Worm (Caenorhabditis elegans) whole organism, L3 larva: ENCODE data around the gene Y81G3A.2.

ENCODE experiments used
- R02D3.7 ChIP-seq: fragments of 150-350 bp; optimal IDR thresholded peaks from 2 replicates; lab custom pipeline; 2014; ENCODE audit warnings: missing biosample characterization, missing genetic modification characterization
- ZK546.5 ChIP-seq: sonication (generic microtip); optimal IDR thresholded peaks from 2 replicates; lab custom pipeline; 2017; ENCODE audit warnings: missing biosample characterization, missing genetic modification characterization
- aly-2 ChIP-seq: fragments of 150-350 bp; optimal IDR thresholded peaks from 2 replicates; lab custom pipeline; 2014; ENCODE audit warnings: missing biosample characterization, missing genetic modification characterization
- ceh-28 ChIP-seq: fragments of 150-350 bp; optimal IDR thresholded peaks from 2 replicates; lab custom pipeline; 2014; ENCODE audit warnings: missing biosample characterization, missing genetic modification reagents, missing genetic modification characterization
- ceh-9 ChIP-seq: sonication (generic microtip); optimal IDR thresholded peaks from 2 replicates; lab custom pipeline; 2018; ENCODE audit warnings: missing biosample characterization, missing genetic modification characterization
- elt-2 ChIP-seq: sonication (generic microtip); optimal IDR thresholded peaks from 2 replicates; lab custom pipeline; 2016; ENCODE audit warnings: missing genetic modification reagents, mild to moderate bottlenecking, missing genetic modification characterization, missing compliant biosample characterization
- elt-3 ChIP-seq, 3 experiments: fragments of 150-350 bp in 1 of 3; sonication (generic microtip) in 2 of 3; optimal IDR thresholded peaks; 2 replicates in 2 of 3; 4 replicates in 1 of 3; lab custom pipeline; 2014 to 2017; ENCODE audit warnings: missing biosample characterization in 3 of 3, missing genetic modification characterization in 3 of 3
- eor-1 ChIP-seq, 2 experiments: fragments of 150-350 bp; optimal IDR thresholded peaks; 2 replicates each; lab custom pipeline; 2014 to 2018; ENCODE audit warnings: missing biosample characterization in 2 of 2, missing genetic modification characterization in 2 of 2
- fkh-10 ChIP-seq: sonication (generic microtip); optimal IDR thresholded peaks from 2 replicates; lab custom pipeline; 2017; ENCODE audit warnings: missing biosample characterization, missing genetic modification reagents, missing genetic modification characterization
- fkh-2 ChIP-seq: fragments of 150-350 bp; optimal IDR thresholded peaks from 2 replicates; lab custom pipeline; 2014; ENCODE audit warnings: missing biosample characterization, missing genetic modification reagents, missing genetic modification characterization
- jun-1 ChIP-seq: fragments of 150-350 bp; optimal IDR thresholded peaks from 2 replicates; lab custom pipeline; 2014; ENCODE audit warnings: missing biosample characterization, missing genetic modification reagents, missing genetic modification characterization
- lin-39 ChIP-seq: fragments of 150-350 bp; optimal IDR thresholded peaks from 2 replicates; lab custom pipeline; 2018; ENCODE audit warnings: missing biosample characterization, missing genetic modification reagents, missing genetic modification characterization
- mdl-1 ChIP-seq: fragments of 150-350 bp; optimal IDR thresholded peaks from 2 replicates; lab custom pipeline; 2014; ENCODE audit warnings: missing biosample characterization, missing genetic modification characterization
- nhr-11 ChIP-seq: fragments of 150-350 bp; optimal IDR thresholded peaks from 2 replicates; lab custom pipeline; 2014; ENCODE audit warnings: missing biosample characterization, missing genetic modification characterization
- nhr-23 ChIP-seq: fragments of 150-350 bp; optimal IDR thresholded peaks from 2 replicates; lab custom pipeline; 2014; ENCODE audit warnings: missing biosample characterization, missing genetic modification reagents, missing genetic modification characterization
- nhr-43 ChIP-seq: sonication (generic microtip); optimal IDR thresholded peaks from 2 replicates; lab custom pipeline; 2016; ENCODE audit warnings: mild to moderate bottlenecking, missing genetic modification characterization, missing compliant biosample characterization; ENCODE audit not compliant: poor library complexity, severe bottlenecking
- nhr-67 ChIP-seq: fragments of 150-350 bp; optimal IDR thresholded peaks from 2 replicates; lab custom pipeline; 2014; ENCODE audit warnings: missing biosample characterization, missing genetic modification characterization
- nhr-76 ChIP-seq: fragments of 150-350 bp; sonication (generic microtip); optimal IDR thresholded peaks from 5 replicates; lab custom pipeline; 2014; ENCODE audit warnings: missing biosample characterization, missing genetic modification characterization
- pha-4 ChIP-seq: fragments of 150-350 bp; optimal IDR thresholded peaks from 2 replicates; lab custom pipeline; 2014; ENCODE audit warnings: missing biosample characterization, missing genetic modification reagents, missing genetic modification characterization
- sea-2 ChIP-seq: fragments of 150-350 bp; sonication (generic microtip); optimal IDR thresholded peaks from 4 replicates; lab custom pipeline; 2014; ENCODE audit warnings: missing biosample characterization, missing genetic modification reagents, missing genetic modification characterization
- skn-1 ChIP-seq: fragments of 150-350 bp; optimal IDR thresholded peaks from 2 replicates; lab custom pipeline; 2014; ENCODE audit warnings: missing biosample characterization, missing genetic modification characterization
- snpc-4 ChIP-seq: fragments of 150-350 bp; optimal IDR thresholded peaks from 2 replicates; lab custom pipeline; 2014; ENCODE audit warnings: missing biosample characterization, missing genetic modification characterization
- tbx-2 ChIP-seq: sonication (generic microtip); optimal IDR thresholded peaks from 2 replicates; lab custom pipeline; 2016; ENCODE audit warnings: mild to moderate bottlenecking, missing genetic modification characterization, missing compliant biosample characterization
- unc-39 ChIP-seq: sonication (generic microtip); optimal IDR thresholded peaks from 4 replicates; lab custom pipeline; 2017; ENCODE audit warnings: missing biosample characterization, missing genetic modification characterization
- unc-62 ChIP-seq: fragments of 150-350 bp; sonication (generic microtip); optimal IDR thresholded peaks from 4 replicates; lab custom pipeline; 2014; ENCODE audit warnings: missing biosample characterization, missing genetic modification reagents, missing genetic modification characterization
- ztf-11 ChIP-seq: fragments of 150-350 bp; optimal IDR thresholded peaks from 2 replicates; lab custom pipeline; 2014; ENCODE audit warnings: missing biosample characterization, missing genetic modification characterization
- ztf-4 ChIP-seq: fragments of 150-350 bp; optimal IDR thresholded peaks from 2 replicates; lab custom pipeline; 2014; ENCODE audit warnings: missing biosample characterization, missing genetic modification characterization

The Y81G3A.2 gene

ce11 chrII:13117135-13117534, 36.4 kb downstream of the Y81G3A.2 start, which contains the start of gene gfm-1 (continued):
- no peak for TF ChIP-seq unc-39
- peak; percentile 69 for TF ChIP-seq nhr-23 (tag; lab: Kevin White, UChicago)
- peak; percentile 77 for TF ChIP-seq snpc-4 (tag; lab: Kevin White, UChicago)
- no peak for TF ChIP-seq sea-2 (GFP tag; lab: Kevin White, UChicago)
- no peak for TF ChIP-seq aly-2 (tag; lab: Kevin White, UChicago)
- TF ChIP-seq ztf-4 (tag; lab: Kevin White, UChicago): no peak
- no peak for TF ChIP-seq fkh-10 (GFP tag; lab: Kevin White, UChicago)
- TF ChIP-seq unc-62 (GFP tag; lab: Kevin White, UChicago): no peak

ce11 chrII:13122720-13123119, 42.0 kb downstream of the Y81G3A.2 start, which contains the start of gene bath-45:
bath-45 (plus strand) TSS chrII:13123020.
- TF ChIP-seq eor-1 (tag; optimal IDR thresholded peaks at IDR 0.05; lab: Kevin White, UChicago) (no peak), elt-3 (tag; optimal IDR thresholded peaks at IDR 0.05; lab: Kevin White, UChicago) (no peak), unc-39 (no peak), fkh-10 (GFP tag; lab: Kevin White, UChicago) (no peak), ztf-11 (tag; lab: Kevin White, UChicago) (no peak), sea-2 (GFP tag; lab: Kevin White, UChicago) (no peak), nhr-11 (tag; lab: Kevin White, UChicago) (no peak), ztf-4 (tag; lab: Kevin White, UChicago) (no peak), lin-39 (tag; lab: Kevin White, UChicago) (no peak), mdl-1 (tag; lab: Kevin White, UChicago) (no peak), fkh-2 (tag; lab: Kevin White, UChicago) (no peak), ceh-9 (tag; lab: Kevin White, UChicago) (no peak)
- TF ChIP-seq, all 47 proteins: peak for 0

- TF ChIP-seq nhr-43 (no peak), elt-2 (tag; lab: Kevin White, UChicago) (no peak), R02D3.7 (tag; lab: Kevin White, UChicago) (no peak), ZK546.5 (tag; lab: Kevin White, UChicago) (no peak), skn-1 (tag; lab: Kevin White, UChicago) (no peak), nhr-76 (tag; lab: Kevin White, UChicago) (no peak), nhr-67 (no peak), jun-1 (tag; lab: Kevin White, UChicago) (no peak), unc-62 (GFP tag; lab: Kevin White, UChicago) (no peak), pha-4 (no peak), ceh-28 (tag; lab: Kevin White, UChicago) (no peak)
Measured at ce11 chrII:13129602-13130001, 48.9 kb downstream of the Y81G3A.2 start, which contains the start of gene F29C12.6. F29C12.6 (plus strand) TSS chrII:13129902.

- TF ChIP-seq nhr-76 (tag; lab: Kevin White, UChicago) (no peak), tbx-2 (tag; lab: Kevin White, UChicago) (no peak), nhr-67 (no peak)
- TF ChIP-seq, all 47 proteins: peak for 0
Measured at ce11 chrII:13130576-13130975, 49.9 kb downstream of the Y81G3A.2 start.
